Fruit fly (Drosophila melanogaster) Kc167 (cell line): ENCODE measurements around the gene CG1537.

Experiments used
- Myc ChIP-seq: fragments of >200 bp; optimal IDR thresholded peaks from 2 replicates; lab custom pipeline; 2017; ENCODE audit warnings: missing external identifiers
- Sin3A ChIP-seq: fragments of >200 bp; optimal IDR thresholded peaks from 2 replicates; lab custom pipeline; 2018; ENCODE audit warnings: missing external identifiers
- h ChIP-seq: fragments of >200 bp; optimal IDR thresholded peaks from 3 replicates; lab custom pipeline; 2018; ENCODE audit warnings: missing external identifiers
- insv ChIP-seq: fragments of >200 bp; optimal IDR thresholded peaks from 3 replicates; lab custom pipeline; 2018; ENCODE audit warnings: missing external identifiers
- psq ChIP-seq: fragments of >200 bp; optimal IDR thresholded peaks from 2 replicates; lab custom pipeline; 2017; ENCODE audit warnings: missing external identifiers
- ttk ChIP-seq: sonication (Bioruptor generic); optimal IDR thresholded peaks from 2 replicates; lab custom pipeline; 2017; ENCODE audit warnings: missing external identifiers

CG1537 gene

dm6 chrX:11083007-11083406 lies 20.0 kb upstream of the CG1537 start:
- TF ChIP-seq psq (lab: Kevin White, UChicago) (no peak), h (lab: Kevin White, UChicago) (no peak), Sin3A (no peak), Myc (lab: Kevin White, UChicago) (no peak), insv (lab: Kevin White, UChicago) (no peak), ttk (lab: Kevin White, UChicago) (no peak)

dm6 chrX:11081834-11082233 lies 18.9 kb upstream of the CG1537 start:
- TF ChIP-seq h (lab: Kevin White, UChicago) (peak; percentile 86), ttk (lab: Kevin White, UChicago) (no peak)

- TF ChIP-seq Myc (lab: Kevin White, UChicago) (no peak), insv (lab: Kevin White, UChicago) (no peak), psq (lab: Kevin White, UChicago) (no peak), ttk (lab: Kevin White, UChicago) (no peak)
These were observed 18.3 kb upstream of the CG1537 start for dm6 chrX:11081242-11081641.

dm6 chrX:11066252-11066651 lies 3.3 kb upstream of the CG1537 start, which contains the start of gene CG15203:
TSS of gene CG15203 (plus strand) at chrX:11066552.
- TF ChIP-seq Sin3A (no peak), ttk (lab: Kevin White, UChicago) (no peak), Myc (lab: Kevin White, UChicago) (no peak), insv (lab: Kevin White, UChicago) (no peak), psq (lab: Kevin White, UChicago) (no peak), h (lab: Kevin White, UChicago) (no peak)

- TF ChIP-seq insv (lab: Kevin White, UChicago) (no peak), ttk (lab: Kevin White, UChicago) (no peak), Myc (lab: Kevin White, UChicago) (no peak), psq (lab: Kevin White, UChicago) (no peak), Sin3A (no peak), h (lab: Kevin White, UChicago) (no peak)
These were observed 3.5 kb downstream of the CG1537 start, which contains the start of gene CG1545 for dm6 chrX:11059519-11059918. TSS of gene CG1545 (minus strand) at chrX:11059619.

dm6 chrX:11053456-11053855 lies 9.5 kb downstream of the CG1537 start, which contains the start of gene CG1552:
TSS of gene CG1552 (minus strand) at chrX:11053556.
- TF ChIP-seq h (lab: Kevin White, UChicago) (no peak), Myc (lab: Kevin White, UChicago) (no peak), Sin3A (no peak), psq (lab: Kevin White, UChicago) (no peak), ttk (lab: Kevin White, UChicago) (no peak), insv (lab: Kevin White, UChicago) (no peak)

- TF ChIP-seq h (lab: Kevin White, UChicago) (no peak), Sin3A (no peak), ttk (lab: Kevin White, UChicago) (no peak), psq (lab: Kevin White, UChicago) (no peak), Myc (lab: Kevin White, UChicago) (no peak), insv (lab: Kevin White, UChicago) (no peak)
These were observed 18.5 kb downstream of the CG1537 start, which contains the start of gene SmydA-4 for dm6 chrX:11044456-11044855. TSS of gene SmydA-4 (plus strand) at chrX:11044756.

- no peak for TF ChIP-seq h (lab: Kevin White, UChicago)
- TF ChIP-seq psq (lab: Kevin White, UChicago) = no peak
- TF ChIP-seq Myc (lab: Kevin White, UChicago) = no peak
- TF ChIP-seq insv (lab: Kevin White, UChicago) = no peak
- TF ChIP-seq ttk (lab: Kevin White, UChicago) = no peak
- no peak for TF ChIP-seq Sin3A
These were observed 23.2 kb downstream of the CG1537 start, which contains the start of gene vex for dm6 chrX:11039788-11040187. TSS of gene vex (minus strand) at chrX:11039901.
